Fruit fly (Drosophila melanogaster) whole organism: Measurements from ENCODE around the gene 5PtaseI.

Experiments
- CG8478 ChIP-seq: fragments of >200 bp; optimal IDR thresholded peaks from 2 replicates; lab custom pipeline; 2018; ENCODE audit warnings: inconsistent platforms
- Dll ChIP-seq: fragments of >200 bp; optimal IDR thresholded peaks from 2 replicates; lab custom pipeline; 2017
- EcR ChIP-seq, 2 experiments: fragments of >200 bp; optimal IDR thresholded peaks; 2 replicates each; lab custom pipeline; 2017; ENCODE audit warnings: missing biosample characterization in 2 of 2, missing genetic modification characterization in 2 of 2, missing genetic modification reagents in 2 of 2
- pan ChIP-seq: fragments of >200 bp; optimal IDR thresholded peaks from 2 replicates; lab custom pipeline; 2017
- psq ChIP-seq: fragments of >200 bp; optimal IDR thresholded peaks from 2 replicates; lab custom pipeline; 2017
- usp ChIP-seq: fragments of >200 bp; optimal IDR thresholded peaks from 2 replicates; lab custom pipeline; 2017; ENCODE audit warnings: missing biosample characterization, missing genetic modification characterization, mixed read lengths

DNA sequence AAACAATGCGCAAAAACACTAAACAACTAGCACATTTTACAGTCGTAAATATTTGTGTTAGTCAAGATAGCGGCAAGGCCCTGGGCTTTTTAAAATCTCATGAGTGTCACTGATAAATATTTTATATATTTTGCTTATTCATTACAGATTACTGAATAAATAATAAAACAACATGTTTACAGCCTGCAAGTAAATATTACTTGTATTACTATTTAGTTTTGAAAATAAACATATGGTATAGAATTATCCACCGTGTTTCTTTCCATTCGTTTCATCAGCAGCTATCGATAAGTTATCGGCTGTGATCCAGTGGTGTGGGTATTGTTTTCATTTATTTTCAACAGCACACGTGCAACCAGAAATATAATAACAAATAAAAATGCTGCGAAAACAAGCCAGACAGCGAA is 29.6 kb upstream of the 5PtaseI start, which contains the start of the genes shams and CG11920:
- TF ChIP-seq pan (lab: Kevin White, UChicago) (no peak), psq (no peak), usp (GFP tag; lab: Kevin White, UChicago) (no peak), Dll (lab: Kevin White, UChicago) (no peak), CG8478 (lab: Kevin White, UChicago) (no peak), EcR (GFP tag; optimal IDR thresholded peaks at IDR 0.05; lab: Kevin White, UChicago) (no peak)
